Worm (Caenorhabditis elegans) whole organism, L3 larva: ENCODE results near the gene C14C11.1.

Source experiments
- R02D3.7 ChIP-seq: fragments of 150-350 bp; optimal IDR thresholded peaks from 2 replicates; lab custom pipeline; 2014; ENCODE audit warnings: missing biosample characterization, missing genetic modification characterization
- aly-2 ChIP-seq: fragments of 150-350 bp; optimal IDR thresholded peaks from 2 replicates; lab custom pipeline; 2014; ENCODE audit warnings: missing biosample characterization, missing genetic modification characterization
- ama-1 ChIP-seq: fragments of 150-350 bp; optimal IDR thresholded peaks from 2 replicates; lab custom pipeline; 2018
- elt-1 ChIP-seq: fragments of 150-350 bp; optimal IDR thresholded peaks from 2 replicates; lab custom pipeline; 2014; ENCODE audit warnings: missing biosample characterization, missing genetic modification characterization
- fos-1 ChIP-seq: fragments of 150-350 bp; optimal IDR thresholded peaks from 2 replicates; lab custom pipeline; 2014; ENCODE audit warnings: missing biosample characterization, missing genetic modification characterization
- nhr-237 ChIP-seq: fragments of 150-350 bp; optimal IDR thresholded peaks from 2 replicates; lab custom pipeline; 2014; ENCODE audit warnings: missing biosample characterization, missing genetic modification characterization
- pha-4 ChIP-seq: fragments of 150-350 bp; optimal IDR thresholded peaks from 2 replicates; lab custom pipeline; 2014; ENCODE audit warnings: missing biosample characterization, missing genetic modification reagents, missing genetic modification characterization
- tbx-2 ChIP-seq: sonication (generic microtip); optimal IDR thresholded peaks from 2 replicates; lab custom pipeline; 2016; ENCODE audit warnings: mild to moderate bottlenecking, missing genetic modification characterization, missing compliant biosample characterization
- zag-1 ChIP-seq: fragments of 150-350 bp; optimal IDR thresholded peaks from 2 replicates; lab custom pipeline; 2014; ENCODE audit warnings: missing biosample characterization, missing genetic modification characterization
- ztf-11 ChIP-seq: fragments of 150-350 bp; optimal IDR thresholded peaks from 2 replicates; lab custom pipeline; 2014; ENCODE audit warnings: missing biosample characterization, missing genetic modification characterization
- ztf-4 ChIP-seq: fragments of 150-350 bp; optimal IDR thresholded peaks from 2 replicates; lab custom pipeline; 2014; ENCODE audit warnings: missing biosample characterization, missing genetic modification characterization

DNA sequence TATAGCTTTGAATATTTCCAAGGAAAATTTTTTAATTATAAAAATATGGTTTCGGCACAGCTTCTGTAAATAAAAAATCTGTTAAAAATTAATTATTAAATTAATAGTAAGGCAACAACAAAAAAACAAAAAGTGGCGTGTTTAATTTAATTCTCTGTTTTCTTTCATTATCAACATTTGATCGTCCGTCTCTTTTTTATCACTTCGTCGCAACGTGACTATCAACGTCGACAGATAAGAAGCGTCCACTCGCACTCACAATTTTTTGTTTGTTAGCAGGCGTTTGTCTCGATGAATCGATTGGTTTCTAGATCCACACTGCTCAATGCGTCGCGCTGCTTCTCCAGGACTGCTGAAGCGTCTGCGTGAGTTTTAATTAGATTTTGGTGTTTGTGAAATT lies 49.2 kb downstream of the C14C11.1 start, which contains the start of gene gcst-1:
- TF ChIP-seq ama-1 (lab: Kevin White, UChicago) (peak; percentile 1), aly-2 (tag; lab: Kevin White, UChicago) (no peak), nhr-237 (no peak), pha-4 (tag; lab: Kevin White, UChicago) (no peak), ztf-4 (tag; lab: Kevin White, UChicago) (no peak), R02D3.7 (tag; lab: Kevin White, UChicago) (no peak), ztf-11 (tag; lab: Kevin White, UChicago) (no peak), fos-1 (tag; lab: Kevin White, UChicago) (no peak), zag-1 (no peak), tbx-2 (no peak), elt-1 (no peak)
